Fruit fly (Drosophila melanogaster) whole organism, pupa: Measurements from ENCODE around the gene CG5707.

Experiments used
- CG10348 ChIP-seq: fragments of 200-800 bp; sonication (Bioruptor generic); IDR thresholded peaks from 2 replicates; pipeline ENCODE4 v1.3.6; 2022; ENCODE audit warnings: missing biosample characterization, missing genetic modification characterization
- CG12605 ChIP-seq: fragments of 200-800 bp; sonication (Bioruptor generic); IDR thresholded peaks from 2 replicates; pipeline ENCODE4 v1.3.6; 2022; ENCODE audit warnings: missing biosample characterization, missing genetic modification characterization
- CG13204 ChIP-seq: fragments of 200-800 bp; sonication (Bioruptor generic); optimal IDR thresholded peaks from 2 replicates; lab custom pipeline; 2018; ENCODE audit warnings: missing biosample characterization, mild to moderate bottlenecking, missing genetic modification characterization, moderate library complexity
- CG14655 ChIP-seq: fragments of 200-800 bp; sonication (Bioruptor generic); optimal IDR thresholded peaks from 3 replicates; lab custom pipeline; 2017; ENCODE audit warnings: mild to moderate bottlenecking, missing biosample characterization, missing genetic modification reagents, missing genetic modification characterization
- CG15710 ChIP-seq: fragments of 200-800 bp; sonication (Bioruptor generic); optimal IDR thresholded peaks from 2 replicates; lab custom pipeline; 2018; ENCODE audit warnings: missing biosample characterization, mild to moderate bottlenecking, missing genetic modification characterization, moderate library complexity
- CG17806 ChIP-seq: fragments of 200-800 bp; sonication (Bioruptor generic); optimal IDR thresholded peaks from 2 replicates; lab custom pipeline; 2018; ENCODE audit warnings: missing biosample characterization, mild to moderate bottlenecking, missing genetic modification characterization, moderate library complexity
- CG32121 ChIP-seq: fragments of 200-800 bp; sonication (Bioruptor generic); IDR thresholded peaks from 2 replicates; pipeline ENCODE4 v1.3.6; 2022; ENCODE audit warnings: missing biosample characterization, missing genetic modification characterization
- CG34367 ChIP-seq: fragments of 200-800 bp; sonication (Bioruptor generic); optimal IDR thresholded peaks from 2 replicates; lab custom pipeline; 2018; ENCODE audit warnings: missing biosample characterization, mild to moderate bottlenecking, missing genetic modification characterization
- CG4496 ChIP-seq: fragments of 200-800 bp; sonication (Bioruptor generic); IDR thresholded peaks from 3 replicates; pipeline ENCODE4 v1.3.6; 2022; ENCODE audit warnings: missing biosample characterization, missing genetic modification characterization
- CG8159 ChIP-seq: fragments of 200-800 bp; sonication (Bioruptor generic); optimal IDR thresholded peaks from 3 replicates; lab custom pipeline; 2018; ENCODE audit warnings: missing biosample characterization, mild to moderate bottlenecking, missing genetic modification characterization, moderate library complexity
- CG8301 ChIP-seq: fragments of 200-800 bp; sonication (Bioruptor generic); optimal IDR thresholded peaks from 2 replicates; lab custom pipeline; 2018; ENCODE audit warnings: missing biosample characterization, mild to moderate bottlenecking, missing genetic modification characterization
- D1 ChIP-seq: fragments of 200-800 bp; sonication (Bioruptor generic); optimal IDR thresholded peaks from 2 replicates; lab custom pipeline; 2018; ENCODE audit warnings: missing biosample characterization, mild to moderate bottlenecking, missing genetic modification characterization, moderate library complexity
- EcR ChIP-seq: fragments of 200-800 bp; sonication (Bioruptor generic); optimal IDR thresholded peaks from 3 replicates; lab custom pipeline; 2019; ENCODE audit warnings: missing biosample characterization, missing genetic modification characterization, mild to moderate bottlenecking, moderate library complexity, missing genetic modification reagents
- Ets98B ChIP-seq: fragments of 200-800 bp; sonication (Bioruptor generic); IDR thresholded peaks from 2 replicates; pipeline ENCODE4 v1.3.6; 2022; ENCODE audit warnings: missing biosample characterization, missing genetic modification characterization
- Pif1A ChIP-seq: fragments of 200-800 bp; sonication (Bioruptor generic); optimal IDR thresholded peaks from 3 replicates; lab custom pipeline; 2016; ENCODE audit warnings: missing biosample characterization, missing genetic modification characterization
- Pif1B ChIP-seq: fragments of 200-800 bp; sonication (Bioruptor generic); optimal IDR thresholded peaks from 3 replicates; lab custom pipeline; 2016; ENCODE audit warnings: missing biosample characterization, missing genetic modification characterization
- Snoo ChIP-seq: fragments of 200-800 bp; sonication (Bioruptor generic); optimal IDR thresholded peaks from 3 replicates; lab custom pipeline; 2017; ENCODE audit warnings: missing biosample characterization, mild to moderate bottlenecking, missing genetic modification characterization, inconsistent platforms
- fd96Ca ChIP-seq: fragments of 200-800 bp; sonication (Bioruptor generic); IDR thresholded peaks from 3 replicates; pipeline ENCODE4 v1.3.6; 2022; ENCODE audit warnings: missing biosample characterization, missing genetic modification characterization
- gl ChIP-seq: fragments of 200-800 bp; sonication (Bioruptor generic); optimal IDR thresholded peaks from 2 replicates; lab custom pipeline; 2018; ENCODE audit warnings: missing biosample characterization, mild to moderate bottlenecking, missing genetic modification characterization
- rn ChIP-seq: fragments of 200-800 bp; sonication (Bioruptor generic); IDR thresholded peaks from 2 replicates; pipeline ENCODE4 v1.3.6; 2022; ENCODE audit warnings: missing biosample characterization, missing genetic modification characterization

The CG5707 gene

DNA sequence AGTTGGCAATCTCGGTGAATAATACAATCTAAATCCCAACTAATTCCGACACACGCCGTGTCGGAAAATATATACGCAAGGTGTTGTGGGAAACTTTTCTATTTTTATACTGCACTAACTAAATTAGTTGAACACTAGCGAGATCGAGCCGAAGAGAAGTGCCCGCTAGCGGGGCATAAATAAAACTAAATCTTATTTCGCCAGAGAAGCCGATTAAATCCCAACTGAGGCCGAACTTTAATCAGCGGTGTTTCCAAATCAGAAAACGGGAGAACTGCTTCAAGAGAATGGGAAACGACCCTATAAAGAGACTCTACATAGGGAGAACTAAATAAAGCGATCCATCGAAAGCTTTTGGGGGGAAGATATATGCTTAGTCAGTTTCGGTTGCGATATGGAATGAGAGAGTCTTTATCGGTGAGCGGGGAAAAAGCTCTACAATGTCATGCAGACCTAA, at the start of gene CG5707:
Gene CG5707, minus strand, starts transcription at position 228 of the 457 bp plus-strand sequence.
- TF ChIP-seq CG12605 (GFP tag; lab: Robert Waterston, UW) (no peak), Ets98B (no peak), rn (no peak)
- TF ChIP-seq, all 21 proteins: peak for 0

DNA sequence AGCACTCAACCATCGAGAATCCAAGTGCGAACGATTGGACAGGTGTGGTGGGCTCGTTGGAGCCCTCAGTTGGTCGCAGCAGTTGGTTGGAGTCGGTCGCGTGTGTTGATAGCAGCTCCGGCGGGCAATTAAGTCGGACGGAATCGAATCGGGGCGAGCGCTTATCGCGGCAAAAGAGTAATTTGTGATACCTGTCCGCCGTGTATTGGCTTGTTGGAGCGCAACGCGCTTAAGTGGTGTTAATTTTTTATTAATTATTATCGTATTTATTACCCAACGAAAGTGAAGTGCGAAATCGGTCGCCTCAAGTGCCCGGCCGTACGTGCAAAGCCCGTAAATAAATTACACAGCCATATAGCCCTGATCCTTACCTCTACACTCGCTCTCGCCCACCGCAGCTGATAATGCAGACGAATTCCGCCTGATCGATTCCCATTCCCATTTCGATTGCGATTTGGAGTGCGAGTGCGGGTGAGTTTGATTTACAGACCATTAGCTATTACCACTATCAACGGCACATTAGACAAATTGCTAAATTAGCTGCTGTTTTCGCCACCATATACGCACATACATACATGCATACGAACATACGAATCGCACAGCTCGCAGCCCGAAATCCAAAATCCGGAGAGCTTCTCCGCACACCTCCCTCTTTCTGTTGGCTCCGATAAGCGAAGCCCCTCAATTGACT, 45.7 kb upstream of the CG5707 start, which contains the start of gene ACXD:
Gene ACXD, plus strand, starts transcription at position 66 of the 691 bp plus-strand sequence.
- TF ChIP-seq fd96Ca (GFP tag; lab: Robert Waterston, UW) (no peak), D1 (no peak), CG12605 (GFP tag; lab: Robert Waterston, UW) (no peak), CG17806 (no peak), CG34367 (tag; lab: Kevin White, UChicago) (no peak)

DNA sequence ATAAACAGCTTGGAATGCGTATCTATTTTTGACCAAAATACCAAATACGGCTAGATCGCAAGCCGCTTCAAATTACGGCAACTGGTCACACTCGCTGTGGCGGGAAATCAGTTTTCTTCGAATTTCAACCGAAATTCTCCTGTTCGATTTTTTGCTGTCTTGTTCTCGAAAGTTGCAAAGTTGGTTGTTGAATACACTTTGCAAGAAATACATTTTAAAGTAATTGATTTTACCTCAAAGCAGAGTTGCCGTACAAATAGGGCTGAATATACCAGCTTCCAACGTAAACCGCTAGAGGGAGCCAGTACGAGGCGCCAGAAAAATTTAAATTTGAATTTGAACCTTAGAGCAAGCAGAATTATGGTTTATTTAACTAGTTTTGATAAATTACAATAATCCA, 45.0 kb upstream of the CG5707 start, which contains the start of gene CG9018:
Gene CG9018, minus strand, starts transcription at position 43 of the 400 bp plus-strand sequence.
- TF ChIP-seq CG17806, result no peak
- TF ChIP-seq Ets98B, result no peak
- no peak for TF ChIP-seq CG8159
- TF ChIP-seq D1, result no peak
- TF ChIP-seq Pif1B (GFP tag; lab: Kevin White, UChicago), result no peak
- TF ChIP-seq CG15710 (tag; lab: Kevin White, UChicago), result no peak
- TF ChIP-seq CG12605 (GFP tag; lab: Robert Waterston, UW), result no peak
- no peak for TF ChIP-seq CG14655 (GFP tag; lab: Kevin White, UChicago)
- TF ChIP-seq Pif1A, result no peak
- no peak for TF ChIP-seq Snoo
- TF ChIP-seq CG8301 (tag; lab: Kevin White, UChicago), result no peak
- TF ChIP-seq EcR (GFP tag; lab: Kevin White, UChicago), result no peak
- no peak for TF ChIP-seq rn
- TF ChIP-seq CG10348 (GFP tag; lab: Robert Waterston, UW), result no peak
- no peak for TF ChIP-seq CG4496 (GFP tag; lab: Robert Waterston, UW)
- TF ChIP-seq CG34367 (tag; lab: Kevin White, UChicago), result no peak
- no peak for TF ChIP-seq gl (tag; lab: Kevin White, UChicago)
- TF ChIP-seq fd96Ca (GFP tag; lab: Robert Waterston, UW), result no peak
- TF ChIP-seq CG13204 (GFP tag; lab: Kevin White, UChicago), result no peak

DNA sequence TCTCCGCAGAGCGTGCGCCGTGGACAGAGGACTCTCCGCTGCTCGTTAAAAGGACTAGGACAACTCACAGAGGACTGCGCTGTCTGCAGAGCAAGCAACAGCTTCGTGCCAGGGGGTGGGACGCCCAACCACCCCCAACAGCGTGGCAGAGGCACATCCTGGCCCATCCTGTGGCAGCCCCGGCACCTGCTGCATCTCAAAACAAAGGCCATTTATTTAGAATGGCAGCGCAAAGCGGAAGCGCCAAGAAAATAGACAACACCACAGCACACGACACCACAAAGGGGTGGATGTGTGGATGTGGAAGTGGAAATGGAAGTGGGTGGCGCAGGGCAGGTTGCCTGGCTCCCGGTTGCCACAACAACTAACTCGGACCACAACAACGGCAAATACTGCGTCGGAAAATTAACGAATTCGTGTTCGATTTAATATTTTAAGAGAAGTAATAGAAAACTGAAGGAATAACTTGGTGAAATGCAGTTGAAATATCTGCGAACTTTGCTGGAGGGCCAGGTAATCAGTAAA, 37.2 kb upstream of the CG5707 start, which contains the start of gene Oseg2:
Gene Oseg2, plus strand, starts transcription at position 475 of the 525 bp plus-strand sequence.
- TF ChIP-seq D1, result no peak
- peak; percentile 85 for TF ChIP-seq CG12605 (GFP tag; lab: Robert Waterston, UW)

DNA sequence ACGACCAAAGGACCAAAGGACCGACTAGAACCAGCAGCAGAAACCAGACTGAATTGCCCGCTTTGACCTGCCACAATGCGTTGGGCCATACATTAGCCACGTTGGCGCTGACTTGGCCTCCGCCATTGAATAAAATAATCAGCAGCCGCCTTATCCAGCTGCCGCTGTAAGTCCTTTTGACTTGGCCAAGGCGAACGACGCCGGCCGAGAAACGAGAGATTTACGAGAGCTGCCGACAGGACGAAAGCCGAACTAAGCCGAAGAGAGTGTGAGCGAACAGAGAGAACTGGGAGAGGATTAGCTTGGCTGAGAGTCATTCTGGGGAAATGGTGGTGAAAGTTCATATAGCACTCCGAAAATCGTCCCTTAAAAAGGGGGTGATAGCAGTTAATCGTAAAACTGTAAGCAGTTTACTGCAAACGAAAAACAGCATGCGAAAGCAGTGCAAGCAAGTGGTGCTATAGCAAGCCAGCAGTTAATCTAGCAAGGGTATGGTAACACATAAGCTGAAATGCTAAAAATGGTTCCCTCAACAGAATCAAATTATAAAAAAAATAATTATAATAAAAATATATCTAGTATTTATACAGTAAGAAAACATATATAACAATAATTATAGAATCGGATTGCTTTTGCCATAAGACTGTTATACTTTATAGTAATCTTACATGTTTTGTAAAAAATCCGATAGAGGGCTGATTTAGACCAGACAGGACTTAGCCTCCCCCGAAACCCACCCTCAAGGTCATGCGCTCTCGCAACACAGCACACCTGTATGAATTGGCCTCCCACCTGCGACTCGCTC, 36.5 kb upstream of the CG5707 start:
- TF ChIP-seq rn (no peak), CG12605 (GFP tag; lab: Robert Waterston, UW) (no peak), CG8301 (tag; lab: Kevin White, UChicago) (no peak), EcR (GFP tag; lab: Kevin White, UChicago) (no peak), CG32121 (GFP tag; lab: Robert Waterston, UW) (no peak), CG17806 (no peak), Pif1A (no peak), Snoo (no peak), CG34367 (tag; lab: Kevin White, UChicago) (no peak)

DNA sequence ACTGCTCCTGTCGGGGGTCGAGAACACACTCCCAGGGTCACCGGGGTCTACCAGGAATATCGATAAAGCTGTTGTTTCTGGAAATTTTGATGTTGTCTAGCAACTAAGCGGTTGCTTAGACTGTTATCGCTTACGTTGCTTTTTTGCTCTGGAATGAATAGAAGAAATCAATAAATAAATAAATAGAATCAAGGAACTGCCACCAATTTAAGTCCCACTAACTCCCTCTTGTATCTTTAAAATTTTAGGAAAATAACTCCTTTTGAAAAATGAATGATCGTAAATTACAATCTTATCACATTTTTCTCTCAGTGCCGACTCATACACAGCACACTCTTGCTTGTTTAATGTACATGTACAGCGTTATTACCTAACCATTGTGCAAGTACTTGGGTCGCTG, 20.4 kb upstream of the CG5707 start, which contains the start of gene CG15878:
Gene CG15878, minus strand, starts transcription at position 101 of the 400 bp plus-strand sequence.
- TF ChIP-seq CG10348 (GFP tag; lab: Robert Waterston, UW), result no peak
- TF ChIP-seq D1, result no peak
- no peak for TF ChIP-seq CG13204 (GFP tag; lab: Kevin White, UChicago)

DNA sequence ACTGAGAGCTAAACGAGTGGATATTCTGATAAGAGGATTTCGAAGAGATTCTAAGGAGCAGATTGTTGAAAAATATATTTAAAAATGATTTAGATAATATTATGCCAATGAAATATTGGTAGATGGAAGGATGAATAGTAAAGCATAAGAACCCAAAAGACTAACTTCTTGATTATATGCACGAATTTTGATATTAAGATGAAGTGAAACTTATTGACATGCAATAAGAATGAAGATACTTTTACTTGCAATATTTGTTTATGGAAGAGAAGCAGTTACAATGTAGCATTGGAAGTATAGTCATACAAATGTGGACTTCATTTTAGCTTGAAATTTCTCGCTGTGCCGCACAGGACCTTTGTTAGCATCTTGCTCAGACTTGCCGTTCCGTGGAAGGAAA, 4.7 kb upstream of the CG5707 start, which contains the start of gene CG8960:
Gene CG8960, plus strand, starts transcription at position 301 of the 400 bp plus-strand sequence.
- no peak for TF ChIP-seq CG14655 (GFP tag; lab: Kevin White, UChicago)
- no peak for TF ChIP-seq gl (tag; lab: Kevin White, UChicago)
